Fruit fly (Drosophila melanogaster) whole organism, adult: ENCODE results near the gene Cda5.

Experiments
- CG11617 ChIP-seq: fragments of 200-800 bp; sonication (Bioruptor generic); optimal IDR thresholded peaks from 2 replicates; lab custom pipeline; 2017; ENCODE audit warnings: mild to moderate bottlenecking, missing biosample characterization, missing genetic modification reagents, missing genetic modification characterization
- CG12768 ChIP-seq: fragments of 200-800 bp; sonication (Bioruptor generic); optimal IDR thresholded peaks from 2 replicates; lab custom pipeline; 2017; ENCODE audit warnings: missing biosample characterization, missing genetic modification characterization, mild to moderate bottlenecking, moderate library complexity, missing genetic modification reagents
- CG14711 ChIP-seq: fragments of 200-800 bp; sonication (Bioruptor generic); optimal IDR thresholded peaks from 2 replicates; lab custom pipeline; 2018; ENCODE audit warnings: missing biosample characterization, mild to moderate bottlenecking, missing genetic modification characterization, moderate library complexity
- CG1620 ChIP-seq: fragments of 200-800 bp; sonication (Bioruptor generic); optimal IDR thresholded peaks from 2 replicates; lab custom pipeline; 2016; ENCODE audit warnings: missing biosample characterization, missing genetic modification characterization
- CG33017 ChIP-seq: fragments of 200-800 bp; sonication (Bioruptor generic); optimal IDR thresholded peaks from 2 replicates; lab custom pipeline; 2018; ENCODE audit warnings: missing biosample characterization, mild to moderate bottlenecking, missing genetic modification characterization, moderate library complexity
- CG5204 ChIP-seq: fragments of 200-800 bp; sonication (Bioruptor generic); optimal IDR thresholded peaks from 2 replicates; lab custom pipeline; 2016; ENCODE audit warnings: missing biosample characterization, missing genetic modification characterization
- CG7045 ChIP-seq: fragments of 200-800 bp; sonication (Bioruptor generic); optimal IDR thresholded peaks from 2 replicates; lab custom pipeline; 2017; ENCODE audit warnings: missing biosample characterization, mild to moderate bottlenecking, missing genetic modification characterization
- CG7101 ChIP-seq: fragments of 200-800 bp; sonication (Bioruptor generic); optimal IDR thresholded peaks from 2 replicates; lab custom pipeline; 2018; ENCODE audit warnings: missing biosample characterization, mild to moderate bottlenecking, missing genetic modification characterization, moderate library complexity
- Crg-1 ChIP-seq: fragments of 200-800 bp; sonication (Bioruptor generic); optimal IDR thresholded peaks from 2 replicates; lab custom pipeline; 2016; ENCODE audit warnings: missing biosample characterization, missing genetic modification characterization
- Hr96 ChIP-seq: fragments of 200-800 bp; sonication (Bioruptor generic); optimal IDR thresholded peaks from 2 replicates; lab custom pipeline; 2016; ENCODE audit warnings: missing biosample characterization, missing genetic modification characterization
- Mnt ChIP-seq: fragments of 200-800 bp; sonication (Bioruptor generic); optimal IDR thresholded peaks from 2 replicates; lab custom pipeline; 2016; ENCODE audit warnings: missing biosample characterization, mild to moderate bottlenecking, missing genetic modification characterization
- bab1 ChIP-seq: fragments of 200-800 bp; sonication (Bioruptor generic); optimal IDR thresholded peaks from 3 replicates; lab custom pipeline; 2019; ENCODE audit warnings: missing biosample characterization, mild to moderate bottlenecking, missing genetic modification characterization, moderate library complexity
- cic ChIP-seq: fragments of 200-800 bp; sonication (Bioruptor generic); optimal IDR thresholded peaks from 2 replicates; lab custom pipeline; 2017; ENCODE audit warnings: missing biosample characterization, mild to moderate bottlenecking, missing genetic modification characterization, moderate library complexity
- cnc ChIP-seq, 2 experiments: fragments of >200 bp; optimal IDR thresholded peaks; 2 replicates each; lab custom pipeline; 2017
- kay ChIP-seq: fragments of 200-800 bp; sonication (Bioruptor generic); peaks from one replicate; lab custom pipeline; 2016; ENCODE audit warnings: missing biosample characterization, missing genetic modification characterization, borderline replicate concordance
- ovo ChIP-seq: fragments of 200-800 bp; sonication (Bioruptor generic); optimal IDR thresholded peaks from 2 replicates; lab custom pipeline; 2016; ENCODE audit warnings: missing biosample characterization, missing genetic modification characterization
- pad ChIP-seq: fragments of 200-800 bp; sonication (Bioruptor generic); optimal IDR thresholded peaks from 3 replicates; lab custom pipeline; 2017; ENCODE audit warnings: missing biosample characterization, missing genetic modification characterization, mild to moderate bottlenecking, moderate library complexity, missing genetic modification reagents
- tj ChIP-seq: fragments of 200-800 bp; sonication (Bioruptor generic); optimal IDR thresholded peaks from 3 replicates; lab custom pipeline; 2017; ENCODE audit warnings: missing biosample characterization, mild to moderate bottlenecking, missing genetic modification characterization, moderate library complexity
- toe ChIP-seq: fragments of 200-800 bp; sonication (Bioruptor generic); optimal IDR thresholded peaks from 2 replicates; lab custom pipeline; 2016; ENCODE audit warnings: missing biosample characterization, missing genetic modification characterization

Cda5 gene

dm6 chr2L:65354-65949 lies at the start of gene Cda5:
Gene Cda5 (minus strand): TSS chr2L:65404.
- TF ChIP-seq Mnt (GFP tag; lab: Kevin White, UChicago) (no peak), CG33017 (tag; lab: Kevin White, UChicago) (no peak)

- TF ChIP-seq CG14711 (tag; lab: Kevin White, UChicago) (no peak), cic (GFP tag; lab: Kevin White, UChicago) (no peak), CG7101 (tag; lab: Kevin White, UChicago) (no peak), Hr96 (GFP tag; lab: Kevin White, UChicago) (no peak), ovo (GFP tag; lab: Kevin White, UChicago) (peak; percentile 88), bab1 (peak; percentile 72), kay (GFP tag; lab: Kevin White, UChicago) (peak; percentile 11), tj (GFP tag; lab: Kevin White, UChicago) (peak; percentile 21), CG11617 (GFP tag; lab: Kevin White, UChicago) (no peak)
Observed at dm6 chr2L:114429-114828, 49.2 kb upstream of the Cda5 start, which contains the start of gene ND-15. Gene ND-15 (plus strand): TSS chr2L:114726.

dm6 chr2L:110046-110445 lies 44.8 kb upstream of the Cda5 start:
- peak; percentile 99 for TF ChIP-seq tj (GFP tag; lab: Kevin White, UChicago)
- TF ChIP-seq CG5204 (GFP tag; lab: Kevin White, UChicago), result no peak
- no peak for TF ChIP-seq CG7045 (GFP tag; lab: Kevin White, UChicago)
- TF ChIP-seq ovo (GFP tag; lab: Kevin White, UChicago), result no peak
- no peak for TF ChIP-seq toe

- peak; percentile 39 for TF ChIP-seq CG12768 (GFP tag; lab: Kevin White, UChicago)
- TF ChIP-seq cic (GFP tag; lab: Kevin White, UChicago), result peak; percentile 97
- TF ChIP-seq toe, result no peak
- TF ChIP-seq Mnt (GFP tag; lab: Kevin White, UChicago), result peak; percentile 96
- TF ChIP-seq kay (GFP tag; lab: Kevin White, UChicago), result peak; percentile 95
Observed at dm6 chr2L:109098-109799, 44.0 kb upstream of the Cda5 start.

- TF ChIP-seq CG5204 (GFP tag; lab: Kevin White, UChicago) (no peak), CG7101 (tag; lab: Kevin White, UChicago) (no peak), cic (GFP tag; lab: Kevin White, UChicago) (peak; percentile 17), Mnt (GFP tag; lab: Kevin White, UChicago) (peak; percentile 84), tj (GFP tag; lab: Kevin White, UChicago) (peak; percentile 40), CG12768 (GFP tag; lab: Kevin White, UChicago) (peak; percentile 33), Crg-1 (GFP tag; lab: Kevin White, UChicago) (peak; percentile 7), Hr96 (GFP tag; lab: Kevin White, UChicago) (no peak), CG33017 (tag; lab: Kevin White, UChicago) (peak; percentile 11), kay (GFP tag; lab: Kevin White, UChicago) (no peak), bab1 (no peak), cnc (optimal IDR thresholded peaks at IDR 0.05; lab: Kevin White, UChicago) (peak; percentile 74 to 84)
Observed at dm6 chr2L:107476-108436, 42.6 kb upstream of the Cda5 start.

- TF ChIP-seq Crg-1 (GFP tag; lab: Kevin White, UChicago) (no peak), CG12768 (GFP tag; lab: Kevin White, UChicago) (no peak), pad (GFP tag; lab: Kevin White, UChicago) (no peak), Mnt (GFP tag; lab: Kevin White, UChicago) (no peak), CG14711 (tag; lab: Kevin White, UChicago) (no peak), cnc (optimal IDR thresholded peaks at IDR 0.05; lab: Kevin White, UChicago) (peak in 1 of 2 experiments; percentile 54), CG7101 (tag; lab: Kevin White, UChicago) (no peak)
Observed at dm6 chr2L:107032-107431, 41.8 kb upstream of the Cda5 start.

dm6 chr2L:106540-106939 lies 41.3 kb upstream of the Cda5 start, which contains the start of the genes Nhe1 and Sam-S:
Gene Nhe1 (minus strand): TSS chr2L:106732.
Gene Sam-S (plus strand): TSS chr2L:106903.
- TF ChIP-seq kay (GFP tag; lab: Kevin White, UChicago) (peak; percentile 81), bab1 (peak; percentile 10), cnc (optimal IDR thresholded peaks at IDR 0.05; lab: Kevin White, UChicago) (no peak), CG1620 (GFP tag; lab: Kevin White, UChicago) (no peak)
